Fruit fly (Drosophila melanogaster): ENCODE measurements around the gene CG13693.
A peak's percentile ranks its signal among the peaks of the same experiment; 100 is the strongest.

The CG13693 gene

DNA sequence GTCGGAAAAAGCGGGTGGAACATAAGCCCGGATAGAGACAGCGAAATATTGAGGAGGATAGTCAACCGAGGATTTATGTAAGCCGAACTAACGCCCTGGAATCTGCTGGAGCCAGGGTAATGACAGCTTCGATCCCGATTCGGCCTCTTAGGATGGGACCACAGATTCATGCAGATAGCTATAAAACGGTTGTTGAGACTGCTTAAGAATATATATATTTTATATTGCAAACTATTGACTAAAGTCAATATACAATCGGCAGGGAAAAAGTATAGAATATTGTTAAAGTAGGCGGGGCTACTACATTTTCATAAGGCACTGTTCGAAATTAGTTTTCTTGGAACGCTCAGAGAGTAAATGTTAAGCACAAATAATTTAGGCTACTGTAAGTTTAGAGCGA, 36.5 kb downstream of the CG13693 start, which contains the start of gene CG3345:
Gene CG3345 (plus strand): TSS at position 301 of the 400 bp plus-strand sequence.
- no peak for TF ChIP-seq CG8478 (optimal IDR thresholded peaks at IDR 0.05)
- no peak for TF ChIP-seq CTCF (optimal IDR thresholded peaks at IDR 0.05)

DNA sequence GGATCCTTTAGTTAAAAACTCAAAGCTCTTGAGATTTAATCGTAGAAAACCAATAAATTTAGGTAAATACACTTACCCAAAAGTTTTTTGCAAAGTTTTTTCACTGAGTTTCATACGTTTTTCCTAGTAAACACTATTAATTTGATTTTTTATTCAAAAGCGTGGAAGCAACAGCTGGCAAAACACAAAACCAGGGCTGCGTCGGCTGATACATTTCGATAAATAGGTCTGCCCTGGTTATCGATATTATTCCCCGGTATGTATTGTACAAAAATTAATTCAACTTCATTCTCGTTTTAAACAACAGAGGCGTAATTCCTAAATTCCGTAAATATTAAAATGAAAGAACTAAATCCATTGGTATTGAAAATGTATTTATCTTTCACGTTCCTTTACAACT, 39.3 kb downstream of the CG13693 start, which contains the start of gene Dus1:
Gene Dus1 (minus strand): TSS at position 192 of the 400 bp plus-strand sequence.
- TF ChIP-seq CTCF (optimal IDR thresholded peaks at IDR 0.05) (no peak), CG8478 (optimal IDR thresholded peaks at IDR 0.05) (no peak)

DNA sequence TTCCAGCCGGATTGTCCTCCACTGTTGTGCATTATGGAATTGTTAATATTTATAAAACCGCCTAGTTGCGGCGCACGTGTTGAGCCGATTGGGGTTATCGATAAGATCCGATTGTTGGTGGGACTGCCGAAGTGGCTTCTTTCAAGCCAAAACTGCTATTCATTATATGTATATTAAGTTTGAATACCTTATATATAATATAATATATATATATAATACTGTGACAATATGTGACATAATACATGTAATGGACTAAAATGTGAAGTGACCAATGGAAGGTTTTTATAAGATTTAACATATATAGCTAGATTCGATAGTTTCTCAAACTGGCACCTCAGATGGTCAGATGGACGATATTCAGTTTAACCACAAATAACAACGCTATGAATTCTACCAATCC, 41.3 kb downstream of the CG13693 start, which contains the start of the genes mbm and CG11555:
Gene mbm (minus strand): TSS at position 113 of the 400 bp plus-strand sequence.
Gene CG11555 (plus strand): TSS at position 234 of the 400 bp plus-strand sequence.
- TF ChIP-seq CTCF (optimal IDR thresholded peaks at IDR 0.05) (no peak), CG8478 (optimal IDR thresholded peaks at IDR 0.05) (no peak)

DNA sequence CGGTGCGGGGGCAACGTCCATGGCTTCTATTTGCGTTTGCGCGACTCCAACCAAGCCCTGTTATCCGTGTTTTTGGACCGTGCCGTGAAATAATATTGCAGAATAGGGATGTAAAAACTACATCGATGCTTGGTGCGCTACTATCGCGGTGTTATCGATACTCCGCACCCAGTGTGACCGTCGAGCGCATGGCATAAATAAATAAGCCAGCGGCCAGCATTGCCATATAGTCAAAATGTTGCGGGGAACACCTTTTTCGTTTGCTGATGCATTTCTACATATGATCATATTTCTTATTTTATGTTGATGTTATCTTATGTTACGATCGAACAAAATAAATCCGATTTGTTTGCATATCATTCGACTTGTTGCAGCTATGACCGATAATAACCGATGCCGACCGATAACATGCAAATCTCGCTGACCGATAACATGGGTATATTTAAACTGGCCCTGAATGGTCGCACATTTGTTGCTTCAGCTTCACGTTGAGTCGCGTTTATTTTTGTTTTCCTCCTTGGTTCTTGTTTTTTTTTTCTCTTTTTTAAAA, 44.9 kb downstream of the CG13693 start, which contains the start of gene smo:
Gene smo (plus strand): TSS at position 461 of the 550 bp plus-strand sequence.
- TF ChIP-seq CTCF (optimal IDR thresholded peaks at IDR 0.05) (peak; percentile 32 to 54), CG8478 (optimal IDR thresholded peaks at IDR 0.05) (no peak)

dm6 chr2L:278134-278533, 45.8 kb downstream of the CG13693 start, which contains the start of gene CG17078:
CG17078 (minus strand) TSS chr2L:278234.
- TF ChIP-seq CTCF (optimal IDR thresholded peaks at IDR 0.05), result no peak
- no peak for TF ChIP-seq CG8478 (optimal IDR thresholded peaks at IDR 0.05)

DNA sequence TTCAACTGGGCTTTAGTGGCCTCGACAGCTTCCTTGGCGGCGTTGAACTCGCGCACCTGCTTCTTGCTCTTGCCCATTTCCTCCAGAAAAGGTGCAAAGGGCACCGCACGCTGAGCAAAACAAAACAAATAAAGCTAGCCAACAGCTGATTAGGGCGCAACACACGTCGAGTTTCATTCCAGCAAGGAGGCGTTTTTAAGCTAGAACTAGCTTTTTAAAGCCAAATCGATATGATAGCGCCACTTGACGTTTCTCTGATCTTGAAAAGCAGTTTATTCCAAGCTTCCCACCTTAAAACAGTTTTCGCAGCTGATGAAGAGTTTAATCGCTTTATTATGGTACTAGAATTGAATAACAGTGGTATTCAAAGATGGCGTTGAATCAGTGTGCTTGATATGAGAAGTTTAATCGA, 50.8 kb downstream of the CG13693 start, which contains the start of gene CG11601:
Gene CG11601 (minus strand): TSS at position 199 of the 412 bp plus-strand sequence.
- TF ChIP-seq CTCF (optimal IDR thresholded peaks at IDR 0.05) (peak in 1 of 2 experiments; percentile 35), CG8478 (optimal IDR thresholded peaks at IDR 0.05) (no peak)

Measured in S2 (cell line).